Worm (Caenorhabditis elegans) whole organism, young adult: ENCODE results near the gene tat-3.

Source experiments
- C06A6.2 ChIP-seq: fragments of 200-800 bp; sonication (Bioruptor generic); conservative IDR thresholded peaks from 2 replicates; pipeline ENCODE4 v1.3.6; 2022; ENCODE audit warnings: missing genetic modification characterization, missing compliant biosample characterization
- F37B4.10 ChIP-seq: fragments of 200-800 bp; sonication (Bioruptor generic); IDR thresholded peaks from 2 replicates; pipeline ENCODE4 v1.3.6; 2022; ENCODE audit warnings: missing genetic modification characterization, missing compliant biosample characterization
- F57C9.4 ChIP-seq: sonication (generic microtip); optimal IDR thresholded peaks from 2 replicates; lab custom pipeline; 2017; ENCODE audit warnings: mild to moderate bottlenecking, missing genetic modification characterization, missing compliant biosample characterization
- Y53F4B.3 ChIP-seq: fragments of 200-800 bp; sonication (Bioruptor generic); IDR thresholded peaks from 2 replicates; pipeline ENCODE4 v1.3.6; 2022; ENCODE audit warnings: missing genetic modification reagents, missing genetic modification characterization, missing compliant biosample characterization
- Y79H2A.3 ChIP-seq: fragments of 200-800 bp; sonication (Bioruptor generic); conservative IDR thresholded peaks from 2 replicates; pipeline ENCODE4 v1.3.6; 2022; ENCODE audit warnings: missing genetic modification reagents, missing genetic modification characterization, missing compliant biosample characterization
- akir-1 ChIP-seq: fragments of 200-800 bp; sonication (Bioruptor generic); optimal IDR thresholded peaks from 2 replicates; lab custom pipeline; 2018; ENCODE audit warnings: mild to moderate bottlenecking, missing genetic modification characterization, moderate library complexity, missing compliant biosample characterization
- aptf-2 ChIP-seq: fragments of 200-800 bp; sonication (Bioruptor generic); conservative IDR thresholded peaks from 2 replicates; pipeline ENCODE4 v1.3.6; 2022; ENCODE audit warnings: missing genetic modification reagents, missing genetic modification characterization, missing compliant biosample characterization
- aptf-3 ChIP-seq: fragments of 200-800 bp; sonication (Bioruptor generic); IDR thresholded peaks from 2 replicates; pipeline ENCODE4 v1.3.6; 2022; ENCODE audit warnings: missing genetic modification characterization, missing compliant biosample characterization
- attf-3 ChIP-seq: fragments of 200-800 bp; sonication (Bioruptor generic); conservative IDR thresholded peaks from 2 replicates; pipeline ENCODE4 v1.3.6; 2022; ENCODE audit warnings: missing genetic modification reagents, missing genetic modification characterization, missing compliant biosample characterization
- bed-1 ChIP-seq: fragments of 200-800 bp; sonication (Bioruptor generic); IDR thresholded peaks from 2 replicates; pipeline ENCODE4 v1.3.6; 2022; ENCODE audit warnings: missing genetic modification reagents, missing genetic modification characterization, missing compliant biosample characterization
- ccch-3 ChIP-seq: fragments of 200-800 bp; sonication (Bioruptor generic); optimal IDR thresholded peaks from 2 replicates; lab custom pipeline; 2018; ENCODE audit warnings: mild to moderate bottlenecking, missing genetic modification characterization, missing compliant biosample characterization
- cebp-1 ChIP-seq, 2 experiments: fragments of 200-800 bp in 1 of 2; sonication (Bioruptor generic) in 1 of 2; sonication (generic microtip) in 1 of 2; IDR thresholded peaks in 1 of 2; optimal IDR thresholded peaks in 1 of 2; 2 replicates each; pipeline versions ENCODE4 v1.3.6 to Lab custom; 2017 to 2022; ENCODE audit warnings: missing compliant biosample characterization in 2 of 2, missing genetic modification characterization in 2 of 2, mild to moderate bottlenecking in 1 of 2, missing genetic modification reagents in 1 of 2, moderate library complexity in 1 of 2
- cebp-2 ChIP-seq: fragments of 200-800 bp; sonication (Bioruptor generic); IDR thresholded peaks from 2 replicates; pipeline ENCODE4 v1.3.6; 2022; ENCODE audit warnings: missing genetic modification characterization, missing compliant biosample characterization
- ceh-58 ChIP-seq: fragments of 200-800 bp; sonication (Bioruptor generic); IDR thresholded peaks from 2 replicates; pipeline ENCODE4 v1.3.6; 2022; ENCODE audit warnings: missing genetic modification characterization, missing compliant biosample characterization
- chd-7 ChIP-seq: sonication (generic microtip); optimal IDR thresholded peaks from 2 replicates; lab custom pipeline; 2016; ENCODE audit warnings: mild to moderate bottlenecking, missing genetic modification characterization, moderate library complexity, missing compliant biosample characterization
- egl-18 ChIP-seq: fragments of 200-800 bp; sonication (Bioruptor generic); IDR thresholded peaks from 2 replicates; pipeline ENCODE4 v1.3.6; 2022; ENCODE audit warnings: missing genetic modification reagents, missing genetic modification characterization, missing compliant biosample characterization
- gei-17 ChIP-seq: fragments of 200-800 bp; sonication (Bioruptor generic); optimal IDR thresholded peaks from 2 replicates; lab custom pipeline; 2018; ENCODE audit warnings: mild to moderate bottlenecking, missing genetic modification characterization, missing compliant biosample characterization
- let-526 ChIP-seq: fragments of 200-800 bp; sonication (Bioruptor generic); IDR thresholded peaks from 2 replicates; pipeline ENCODE4 v1.3.6; 2022; ENCODE audit warnings: missing genetic modification reagents, missing genetic modification characterization, missing compliant biosample characterization
- lin-26 ChIP-seq: fragments of 200-800 bp; sonication (Bioruptor generic); IDR thresholded peaks from 2 replicates; pipeline ENCODE4 v1.3.6; 2022; ENCODE audit warnings: missing genetic modification reagents, missing genetic modification characterization, missing compliant biosample characterization
- lin-35 ChIP-seq, 3 experiments: fragments of 150-350 bp in 2 of 3; sonication (generic microtip) in 1 of 3; optimal IDR thresholded peaks; 2 replicates each; lab custom pipeline; 2014 to 2018; ENCODE audit warnings: missing biosample characterization in 3 of 3, missing genetic modification characterization in 3 of 3, missing genetic modification reagents in 3 of 3
- lin-54 ChIP-seq: fragments of 200-800 bp; sonication (Bioruptor generic); optimal IDR thresholded peaks from 2 replicates; lab custom pipeline; 2018; ENCODE audit warnings: mild to moderate bottlenecking, missing genetic modification characterization, missing compliant biosample characterization
- mes-4 ChIP-seq: sonication (generic microtip); optimal IDR thresholded peaks from 2 replicates; lab custom pipeline; 2016; ENCODE audit warnings: missing genotype, missing genetic modification characterization, missing compliant biosample characterization
- mxl-1 ChIP-seq: sonication (generic microtip); optimal IDR thresholded peaks from 2 replicates; lab custom pipeline; 2016; ENCODE audit warnings: missing genetic modification characterization, missing compliant biosample characterization
- nhr-120 ChIP-seq: fragments of 200-800 bp; sonication (Bioruptor generic); IDR thresholded peaks from 2 replicates; pipeline ENCODE4 v1.3.6; 2022; ENCODE audit warnings: missing genetic modification characterization, missing compliant biosample characterization
- nhr-80 ChIP-seq: sonication (generic microtip); optimal IDR thresholded peaks from 2 replicates; lab custom pipeline; 2016; ENCODE audit warnings: missing genetic modification characterization, missing compliant biosample characterization
- pha-4 ChIP-seq: fragments of 150-350 bp; sonication (generic microtip); optimal IDR thresholded peaks from 2 replicates; lab custom pipeline; 2014; ENCODE audit warnings: missing biosample characterization, missing genetic modification reagents, missing genetic modification characterization
- rec-8 ChIP-seq, 2 experiments: sonication (generic microtip); optimal IDR thresholded peaks; 2 replicates each; lab custom pipeline; 2016; ENCODE audit warnings: mild to moderate bottlenecking in 2 of 2, missing genetic modification characterization in 2 of 2, missing genetic modification reagents in 2 of 2, missing genotype in 2 of 2, missing biosample characterization in 1 of 2, missing compliant biosample characterization in 1 of 2, moderate library complexity in 1 of 2
- sdz-38 ChIP-seq: sonication (generic microtip); optimal IDR thresholded peaks from 2 replicates; lab custom pipeline; 2016; ENCODE audit warnings: missing genotype, missing genetic modification characterization, missing compliant biosample characterization
- snpc-3.4 ChIP-seq: sonication (generic microtip); optimal IDR thresholded peaks from 2 replicates; lab custom pipeline; 2017; ENCODE audit warnings: missing genetic modification characterization, mild to moderate bottlenecking, missing compliant biosample characterization, antibody characterized with exemption, moderate library complexity, missing genotype, missing genetic modification reagents
- tbx-9 ChIP-seq: sonication (generic microtip); optimal IDR thresholded peaks from 2 replicates; lab custom pipeline; 2016; ENCODE audit warnings: borderline replicate concordance, missing genetic modification characterization, inconsistent platforms, missing compliant biosample characterization
- tlf-1 ChIP-seq: fragments of 200-800 bp; sonication (Bioruptor generic); optimal IDR thresholded peaks from 2 replicates; lab custom pipeline; 2018; ENCODE audit warnings: mild to moderate bottlenecking, missing genetic modification characterization, missing compliant biosample characterization
- unc-130 ChIP-seq: sonication (generic microtip); optimal IDR thresholded peaks from 2 replicates; lab custom pipeline; 2016; ENCODE audit warnings: missing genetic modification reagents, missing genetic modification characterization, missing compliant biosample characterization
- unc-62 ChIP-seq: fragments of 150-350 bp; optimal IDR thresholded peaks from 2 replicates; lab custom pipeline; 2014; ENCODE audit warnings: missing biosample characterization, missing genetic modification reagents, missing genetic modification characterization
- xnd-1 ChIP-seq: sonication (generic microtip); optimal IDR thresholded peaks from 2 replicates; lab custom pipeline; 2016; ENCODE audit warnings: missing genotype, missing genetic modification reagents, missing genetic modification characterization, missing compliant biosample characterization
- ztf-22 ChIP-seq: fragments of 200-800 bp; sonication (Bioruptor generic); optimal IDR thresholded peaks from 2 replicates; lab custom pipeline; 2018; ENCODE audit warnings: mild to moderate bottlenecking, missing genetic modification characterization, moderate library complexity, missing compliant biosample characterization
- ztf-25 ChIP-seq: fragments of 200-800 bp; sonication (Bioruptor generic); IDR thresholded peaks from 2 replicates; pipeline ENCODE4 v1.3.6; 2022; ENCODE audit warnings: missing genetic modification reagents, missing genetic modification characterization, missing compliant biosample characterization
- ztf-26 ChIP-seq: sonication (generic microtip); optimal IDR thresholded peaks from 2 replicates; lab custom pipeline; 2017; ENCODE audit warnings: missing genetic modification characterization, missing compliant biosample characterization

The tat-3 gene

DNA sequence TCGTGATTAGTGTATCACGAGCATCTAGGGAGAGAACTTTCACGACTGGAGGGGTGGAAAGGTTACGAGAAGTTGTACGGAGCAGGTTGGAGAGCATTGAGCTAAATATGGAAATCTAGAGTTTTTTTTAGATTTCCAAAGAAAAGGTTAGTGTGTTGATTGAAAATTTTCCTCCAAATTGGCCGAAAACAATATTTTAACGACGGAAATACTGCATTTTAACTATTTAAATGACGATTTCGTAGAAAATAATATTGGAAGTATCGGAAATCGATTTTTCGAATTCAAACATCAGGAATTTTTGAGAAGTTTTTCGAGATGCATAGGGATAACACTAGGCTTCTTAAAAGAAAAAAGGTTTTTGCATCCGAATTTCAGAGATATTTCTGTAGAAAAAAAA, 27.9 kb upstream of the tat-3 start, which contains the start of gene K01G5.10:
K01G5.10 (minus strand) TSS at position 101 of the 400 bp plus-strand sequence.
- no peak for TF ChIP-seq mes-4
- TF ChIP-seq F37B4.10 (GFP tag; lab: Robert Waterston, UW): no peak
- TF ChIP-seq nhr-80 (tag; lab: Kevin White, UChicago): no peak
- no peak for TF ChIP-seq mxl-1 (tag; lab: Kevin White, UChicago)
- TF ChIP-seq pha-4 (tag; lab: Kevin White, UChicago): no peak
- TF ChIP-seq ztf-22 (GFP tag; lab: Kevin White, UChicago): no peak
- TF ChIP-seq let-526: no peak
- no peak for TF ChIP-seq ztf-25 (GFP tag; lab: Robert Waterston, UW)
- no peak for TF ChIP-seq rec-8 (tag; optimal IDR thresholded peaks at IDR 0.05; lab: Kevin White, UChicago)
- TF ChIP-seq, all 124 proteins: peak for 0

ce11 chrIII:10757540-10757939, 27.0 kb upstream of the tat-3 start, which contains the start of gene rnf-113:
TSS of gene rnf-113 (minus strand) at chrIII:10757640.
- TF ChIP-seq tlf-1 (GFP tag; lab: Kevin White, UChicago) (no peak), aptf-2 (no peak), snpc-3.4 (tag; lab: Kevin White, UChicago) (no peak), ceh-58 (GFP tag; lab: Robert Waterston, UW) (no peak), xnd-1 (tag; lab: Kevin White, UChicago) (no peak), akir-1 (no peak), Y53F4B.3 (no peak), ccch-3 (GFP tag; lab: Kevin White, UChicago) (no peak), ztf-26 (no peak), F57C9.4 (tag; lab: Kevin White, UChicago) (no peak), nhr-120 (no peak), gei-17 (GFP tag; lab: Kevin White, UChicago) (no peak), lin-54 (GFP tag; lab: Kevin White, UChicago) (no peak), cebp-2 (GFP tag; lab: Robert Waterston, UW) (no peak), chd-7 (tag; lab: Kevin White, UChicago) (no peak), tbx-9 (tag; lab: Kevin White, UChicago) (no peak)

DNA sequence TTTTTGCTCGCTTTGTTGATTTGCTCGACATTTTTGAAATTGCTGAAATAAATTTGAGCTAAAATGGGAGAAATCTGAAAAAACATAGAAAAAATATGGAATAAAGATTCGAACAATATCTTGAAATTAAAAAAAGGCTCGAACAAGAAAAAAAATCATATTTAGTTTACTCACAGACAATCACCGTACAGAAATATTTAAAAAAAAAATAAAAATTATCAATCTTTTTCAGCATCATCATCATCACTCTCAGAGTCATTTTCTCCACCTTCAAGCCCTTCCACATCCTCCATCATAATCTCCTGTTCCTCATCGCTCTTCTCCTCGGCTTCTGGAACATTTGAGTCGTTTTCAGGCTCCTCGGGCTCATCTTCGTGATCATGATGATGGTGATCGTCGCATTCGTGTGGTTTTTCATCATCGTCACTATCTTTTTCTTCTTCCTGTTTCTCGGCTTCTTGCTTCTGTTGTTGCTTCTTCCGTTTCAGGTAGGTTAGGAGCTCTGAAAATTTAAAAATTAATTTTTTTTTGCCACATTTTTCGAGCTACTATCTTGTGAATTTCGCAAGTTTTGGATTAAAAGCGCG, 25.1 kb upstream of the tat-3 start, which contains the start of gene hpl-2:
hpl-2 (minus strand) TSS at position 51 of the 587 bp plus-strand sequence.
- TF ChIP-seq lin-35 (GFP tag; optimal IDR thresholded peaks at IDR 0.05; lab: Kevin White, UChicago) (peak in 1 of 3 experiments; percentile 36), F37B4.10 (GFP tag; lab: Robert Waterston, UW) (no peak)

ce11 chrIII:10754379-10754778, 23.9 kb upstream of the tat-3 start:
- TF ChIP-seq aptf-3 (GFP tag; lab: Robert Waterston, UW): no peak
- TF ChIP-seq C06A6.2 (GFP tag; lab: Robert Waterston, UW): no peak
- TF ChIP-seq unc-62 (GFP tag; lab: Kevin White, UChicago): no peak
- TF ChIP-seq Y79H2A.3 (GFP tag; lab: Robert Waterston, UW): no peak
- no peak for TF ChIP-seq cebp-2 (GFP tag; lab: Robert Waterston, UW)
- TF ChIP-seq sdz-38 (tag; lab: Kevin White, UChicago): no peak
- no peak for TF ChIP-seq lin-26 (GFP tag; lab: Robert Waterston, UW)
- TF ChIP-seq bed-1 (GFP tag; lab: Robert Waterston, UW): no peak
- no peak for TF ChIP-seq egl-18 (GFP tag; lab: Robert Waterston, UW)
- no peak for TF ChIP-seq unc-130 (GFP tag; lab: Kevin White, UChicago)
- TF ChIP-seq pha-4 (tag; lab: Kevin White, UChicago): no peak
- no peak for TF ChIP-seq attf-3 (GFP tag; lab: Robert Waterston, UW)
- no peak for TF ChIP-seq mes-4
- TF ChIP-seq F37B4.10 (GFP tag; lab: Robert Waterston, UW): no peak
- TF ChIP-seq cebp-1 (GFP tag; IDR thresholded peaks at IDR 0.05; lab: Robert Waterston, UW): no peak
- TF ChIP-seq cebp-1 (tag; optimal IDR thresholded peaks at IDR 0.05; lab: Kevin White, UChicago): no peak
